Worm (Caenorhabditis elegans): ENCODE measurements around the gene aly-3.

The aly-3 gene

ce11 chrIV:12114498-12114897 is 8.6 kb upstream of the aly-3 start (continued):
- TF ChIP-seq alr-1 (tag; optimal IDR thresholded peaks at IDR 0.05) (no peak), zag-1 (tag; optimal IDR thresholded peaks at IDR 0.05) (no peak), egl-27 (tag; optimal IDR thresholded peaks at IDR 0.05) (no peak)

DNA sequence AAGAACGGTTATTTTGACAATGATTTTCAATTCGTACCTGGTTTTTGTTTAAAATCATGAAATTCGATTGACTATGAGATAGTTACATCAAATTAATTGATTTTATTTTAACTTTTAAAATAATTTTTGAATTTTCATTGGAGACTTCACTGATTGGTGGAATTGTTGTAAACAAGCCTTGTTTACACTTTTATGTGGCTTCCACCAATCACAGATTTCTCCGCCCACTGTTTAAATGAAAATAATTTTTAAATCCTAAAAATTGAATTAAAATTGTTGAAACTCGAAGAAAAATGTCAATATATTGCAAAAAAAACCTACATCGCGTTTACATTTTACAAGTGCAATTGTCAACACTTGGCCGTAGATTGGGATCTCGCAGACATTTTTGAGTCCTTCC is 2.5 kb upstream of the aly-3 start:
- TF ChIP-seq crh-2 (tag; optimal IDR thresholded peaks at IDR 0.05) (no peak), ceh-82 (tag; optimal IDR thresholded peaks at IDR 0.05) (no peak), dmd-4 (tag; optimal IDR thresholded peaks at IDR 0.05) (no peak), ama-1 (optimal IDR thresholded peaks at IDR 0.05) (no peak), Y55F3AM.14 (GFP tag; optimal IDR thresholded peaks at IDR 0.05) (no peak)

- no peak for TF ChIP-seq elt-3 (tag; optimal IDR thresholded peaks at IDR 0.05)
- no peak for TF ChIP-seq ama-1 (optimal IDR thresholded peaks at IDR 0.05)
- no peak for TF ChIP-seq nhr-11 (tag; optimal IDR thresholded peaks at IDR 0.05)
- TF ChIP-seq R02D3.7 (tag; optimal IDR thresholded peaks at IDR 0.05) = no peak
- peak in 1 of 2 experiments; percentile 55 for TF ChIP-seq lsy-2 (tag; optimal IDR thresholded peaks at IDR 0.05)
- no peak for TF ChIP-seq lin-13 (GFP tag; optimal IDR thresholded peaks at IDR 0.05)
- TF ChIP-seq nhr-10 (tag; optimal IDR thresholded peaks at IDR 0.05) = no peak
- no peak for TF ChIP-seq gmeb-1 (tag; optimal IDR thresholded peaks at IDR 0.05)
- peak; percentile 76 for TF ChIP-seq nhr-129 (tag; optimal IDR thresholded peaks at IDR 0.05)
- no peak for TF ChIP-seq ztf-4 (tag; optimal IDR thresholded peaks at IDR 0.05)
- TF ChIP-seq ceh-82 (tag; optimal IDR thresholded peaks at IDR 0.05) = no peak
- no peak for TF ChIP-seq ztf-11 (tag; optimal IDR thresholded peaks at IDR 0.05)
- TF ChIP-seq Y55F3AM.14 (GFP tag; optimal IDR thresholded peaks at IDR 0.05) = no peak
- no peak for TF ChIP-seq mbf-1 (tag; optimal IDR thresholded peaks at IDR 0.05)
- TF ChIP-seq unc-55 (GFP tag; optimal IDR thresholded peaks at IDR 0.05) = peak; percentile 68
- TF ChIP-seq blmp-1 (tag; optimal IDR thresholded peaks at IDR 0.05; ENCODE audit: insufficient read depth) = no peak
- no peak for TF ChIP-seq nhr-12 (tag; optimal IDR thresholded peaks at IDR 0.05)
- TF ChIP-seq C34F6.9 (tag; optimal IDR thresholded peaks at IDR 0.05) = peak; percentile 71
- no peak for TF ChIP-seq zag-1 (tag; optimal IDR thresholded peaks at IDR 0.05)
- no peak for TF ChIP-seq crh-2 (tag; optimal IDR thresholded peaks at IDR 0.05)
- TF ChIP-seq sem-4 (tag; optimal IDR thresholded peaks at IDR 0.05) = no peak
- no peak for TF ChIP-seq F13H6.1 (tag; optimal IDR thresholded peaks at IDR 0.05)
- TF ChIP-seq sma-3 (GFP tag; optimal IDR thresholded peaks at IDR 0.05) = no peak
- TF ChIP-seq lin-11 (tag; optimal IDR thresholded peaks at IDR 0.05) = no peak
Measured at ce11 chrIV:12121076-12121475, 2.0 kb upstream of the aly-3 start, which contains the start of the genes ddb-1 and M18.6. TSS of gene ddb-1 (minus strand) at chrIV:12121165. TSS of gene M18.6 (plus strand) at chrIV:12121310.

- TF ChIP-seq R02D3.7 (tag; optimal IDR thresholded peaks at IDR 0.05) = no peak
- TF ChIP-seq peb-1 (tag; optimal IDR thresholded peaks at IDR 0.05) = no peak
- no peak for TF ChIP-seq nhr-10 (tag; optimal IDR thresholded peaks at IDR 0.05)
- TF ChIP-seq sma-3 (GFP tag; optimal IDR thresholded peaks at IDR 0.05) = no peak
- no peak for TF ChIP-seq snpc-4 (tag; optimal IDR thresholded peaks at IDR 0.05)
- no peak for TF ChIP-seq ztf-4 (tag; optimal IDR thresholded peaks at IDR 0.05)
- TF ChIP-seq mab-5 (tag; optimal IDR thresholded peaks at IDR 0.05) = no peak
- no peak for TF ChIP-seq lsy-2 (tag; optimal IDR thresholded peaks at IDR 0.05)
- TF ChIP-seq C34F6.9 (tag; optimal IDR thresholded peaks at IDR 0.05) = no peak
- no peak for TF ChIP-seq nhr-6 (tag; optimal IDR thresholded peaks at IDR 0.05)
- no peak for TF ChIP-seq elt-3 (tag; optimal IDR thresholded peaks at IDR 0.05)
- no peak for TF ChIP-seq lin-39 (tag; optimal IDR thresholded peaks at IDR 0.05)
- TF ChIP-seq sem-4 (tag; optimal IDR thresholded peaks at IDR 0.05) = no peak
- TF ChIP-seq alr-1 (tag; optimal IDR thresholded peaks at IDR 0.05) = no peak
- no peak for TF ChIP-seq F13H6.1 (tag; optimal IDR thresholded peaks at IDR 0.05)
- TF ChIP-seq nhr-12 (tag; optimal IDR thresholded peaks at IDR 0.05) = no peak
- no peak for TF ChIP-seq fos-1 (tag; optimal IDR thresholded peaks at IDR 0.05)
- TF ChIP-seq unc-62 (GFP tag; optimal IDR thresholded peaks at IDR 0.05) = no peak
- no peak for TF ChIP-seq ztf-1 (GFP tag; conservative IDR thresholded peaks at IDR 0.05)
Measured at ce11 chrIV:12124314-12125084, 1.4 kb downstream of the aly-3 start, which contains the start of gene dhhc-6. TSS of gene dhhc-6 (plus strand) at chrIV:12124952.

All from whole organism, L2 larva.